Worm (Caenorhabditis elegans): ENCODE data around the gene aqp-5.

- TF ChIP-seq nhr-21 (tag; optimal IDR thresholded peaks at IDR 0.05) (no peak), snpc-4 (tag; optimal IDR thresholded peaks at IDR 0.05) (no peak), ama-1 (optimal IDR thresholded peaks at IDR 0.05) (no peak), skn-1 (tag; optimal IDR thresholded peaks at IDR 0.05) (no peak), unc-62 (GFP tag; optimal IDR thresholded peaks at IDR 0.05) (no peak), nhr-237 (tag; optimal IDR thresholded peaks at IDR 0.05) (no peak), elt-1 (tag; optimal IDR thresholded peaks at IDR 0.05) (no peak)
Observed at ce11 chrV:10529600-10529999, 38.1 kb downstream of the aqp-5 start.

Data from whole organism, L2 larva.